Worm (Caenorhabditis elegans) whole organism, L2 larva: ENCODE data around the gene C18E9.7.
A peak's percentile ranks its signal among the peaks of the same experiment; 100 is the strongest.

ENCODE experiments used
- C34F6.9 ChIP-seq: fragments of 150-350 bp; optimal IDR thresholded peaks from 2 replicates; lab custom pipeline; 2014; ENCODE audit warnings: missing biosample characterization, missing genetic modification characterization
- F13H6.1 ChIP-seq: sonication (generic microtip); optimal IDR thresholded peaks from 2 replicates; lab custom pipeline; 2016; ENCODE audit warnings: missing genetic modification characterization, missing compliant biosample characterization
- ama-1 ChIP-seq: fragments of 150-350 bp; optimal IDR thresholded peaks from 2 replicates; lab custom pipeline; 2018; ENCODE audit warnings: inconsistent platforms
- blmp-1 ChIP-seq: sonication (generic microtip); optimal IDR thresholded peaks from 2 replicates; lab custom pipeline; 2017; ENCODE audit warnings: missing genetic modification characterization, mild to moderate bottlenecking, missing compliant biosample characterization, antibody characterized with exemption, moderate library complexity; ENCODE audit not compliant: insufficient read depth
- elt-3 ChIP-seq: sonication (generic microtip); optimal IDR thresholded peaks from 2 replicates; lab custom pipeline; 2017; ENCODE audit warnings: missing biosample characterization, missing genetic modification characterization
- nhr-11 ChIP-seq: fragments of 150-350 bp; optimal IDR thresholded peaks from 2 replicates; lab custom pipeline; 2014; ENCODE audit warnings: missing biosample characterization, missing genetic modification characterization
- unc-62 ChIP-seq: fragments of 150-350 bp; optimal IDR thresholded peaks from 2 replicates; lab custom pipeline; 2014; ENCODE audit warnings: missing biosample characterization, missing genetic modification reagents, missing genetic modification characterization
- zag-1 ChIP-seq: fragments of 150-350 bp; optimal IDR thresholded peaks from 2 replicates; lab custom pipeline; 2014; ENCODE audit warnings: missing biosample characterization, missing genetic modification characterization

C18E9.7 gene

ce11 chrII:8930763-8931162, 51.8 kb downstream of the C18E9.7 start, which contains the start of gene enol-1:
Gene enol-1 (plus strand): TSS chrII:8930997.
- TF ChIP-seq C34F6.9 (no peak), blmp-1 (no peak), unc-62 (GFP tag; lab: Kevin White, UChicago) (no peak), elt-3 (no peak), nhr-11 (no peak), zag-1 (no peak)

ce11 chrII:8929771-8930170, 52.8 kb downstream of the C18E9.7 start, which contains the start of gene mrpl-50:
Gene mrpl-50 (plus strand): TSS chrII:8929841.
- TF ChIP-seq ama-1 (lab: Kevin White, UChicago) (no peak), F13H6.1 (tag; lab: Kevin White, UChicago) (peak; percentile 10)
- TF ChIP-seq, all 48 proteins: peak for 1
